Fruit fly (Drosophila melanogaster): ENCODE data around the gene Dcps.

Dcps gene

DNA sequence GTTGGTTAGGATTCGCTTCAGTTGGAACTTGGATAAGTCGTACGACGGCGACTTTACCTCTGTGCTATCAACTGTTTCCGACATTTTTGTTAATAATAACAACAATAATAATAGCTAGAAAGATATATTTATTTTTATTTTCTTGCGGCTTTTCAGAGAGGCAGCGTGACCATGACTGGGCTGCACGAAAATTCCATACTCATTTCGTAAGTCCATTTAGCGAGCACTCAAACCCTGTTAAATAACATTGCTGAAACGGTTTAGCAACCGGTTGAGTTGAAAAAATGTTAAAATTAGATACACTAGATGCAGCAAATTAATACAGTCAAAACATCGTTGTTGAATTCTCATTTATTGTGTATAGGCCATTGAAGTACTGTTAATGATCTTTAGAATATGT, at the start of gene Dcps:
Gene Dcps (minus strand): TSS at position 181 of the 400 bp plus-strand sequence.
- TF ChIP-seq CG17801 (GFP tag; optimal IDR thresholded peaks at IDR 0.05; ENCODE audit: partially characterized antibody): no peak

- no peak for TF ChIP-seq CG17801 (GFP tag; optimal IDR thresholded peaks at IDR 0.05; ENCODE audit: partially characterized antibody)
Measured at dm6 chr3R:5801703-5802436, 47.3 kb upstream of the Dcps start, which contains the start of gene CG11000. Gene CG11000 (plus strand): TSS chr3R:5802328.

DNA sequence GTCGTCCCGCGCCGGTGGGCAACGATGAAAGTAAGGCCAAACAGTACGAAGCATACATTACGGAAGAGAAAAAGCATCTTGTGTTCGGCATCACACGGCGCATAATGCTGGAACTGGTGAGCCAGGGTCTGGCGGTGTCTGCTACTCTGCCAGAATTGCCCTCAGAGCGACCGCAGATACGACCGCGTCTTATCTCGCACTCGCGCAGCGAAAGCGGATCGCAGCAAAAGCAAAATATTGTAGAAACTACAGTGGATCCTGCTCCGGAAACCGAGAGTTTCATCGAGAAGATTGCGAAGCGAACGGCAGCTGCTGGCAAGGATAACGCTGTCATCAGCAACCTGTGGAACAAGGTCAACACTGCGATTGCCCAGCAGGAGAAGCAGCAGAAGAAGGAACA, 43.1 kb upstream of the Dcps start:
- TF ChIP-seq CG17801 (GFP tag; optimal IDR thresholded peaks at IDR 0.05; ENCODE audit: partially characterized antibody): no peak

DNA sequence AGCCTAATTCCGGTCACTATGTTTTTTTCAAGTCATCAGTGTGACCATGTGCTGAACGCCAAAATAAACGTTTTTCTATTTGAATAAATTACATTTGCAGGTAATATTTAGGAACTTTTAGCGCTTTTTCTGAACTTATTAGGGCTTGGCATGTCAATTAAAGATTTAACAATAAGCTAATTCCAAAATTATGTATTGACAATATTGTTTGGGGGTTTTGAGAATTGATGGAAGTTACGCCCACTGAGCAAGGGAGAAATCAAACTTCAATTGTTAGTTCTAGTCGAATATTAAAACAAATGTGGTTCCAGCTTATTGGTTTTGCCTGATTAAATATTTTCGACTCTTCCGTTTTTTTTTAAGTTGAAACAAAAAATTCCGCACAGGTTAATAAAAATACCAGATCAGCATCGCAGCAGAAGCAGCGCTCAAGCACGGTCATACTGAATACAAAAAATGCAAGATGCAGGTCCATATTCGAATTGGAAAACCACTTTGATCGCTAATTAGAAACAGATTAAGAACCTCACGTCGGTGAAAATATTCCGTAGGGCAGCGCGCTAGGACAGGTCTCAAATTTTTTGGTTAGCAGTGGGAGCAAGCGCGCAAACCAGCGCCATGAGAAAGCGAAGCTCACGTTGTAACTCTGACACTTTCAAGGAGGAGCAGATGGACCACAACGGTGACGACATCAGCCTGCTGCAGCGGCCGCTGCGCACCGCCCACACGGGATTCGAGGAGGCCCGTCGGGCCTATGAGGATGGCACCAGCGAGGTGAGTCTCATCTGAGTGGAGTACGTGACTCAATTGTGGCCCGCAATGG, 39.9 kb upstream of the Dcps start, which contains the start of the genes PSMG1 and CG10979:
Gene PSMG1 (minus strand): TSS at position 51 of the 823 bp plus-strand sequence.
Gene CG10979 (plus strand): TSS at position 439 of the 823 bp plus-strand sequence.
- no peak for TF ChIP-seq CG17801 (GFP tag; optimal IDR thresholded peaks at IDR 0.05; ENCODE audit: partially characterized antibody)

DNA sequence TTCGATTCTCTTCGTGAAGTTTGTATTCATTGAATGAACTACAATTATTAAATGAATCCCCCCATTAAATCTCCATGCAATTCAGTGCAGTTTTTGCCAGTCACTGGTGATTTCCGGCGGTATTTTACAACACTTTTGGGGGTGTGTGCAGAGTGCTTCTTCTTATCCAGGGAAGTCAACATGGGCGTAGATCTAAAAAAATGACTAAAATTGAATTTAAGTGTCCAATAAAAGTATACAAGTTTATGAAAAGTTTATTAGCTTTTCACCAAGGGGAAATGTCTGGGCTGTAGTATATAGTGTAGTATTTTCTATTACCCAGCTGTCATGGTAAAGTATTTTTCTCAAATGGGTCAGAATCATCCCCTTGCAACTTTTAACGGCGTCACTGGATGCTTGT, 36.9 kb upstream of the Dcps start, which contains the start of gene Hpf1:
Gene Hpf1 (plus strand): TSS at position 383 of the 400 bp plus-strand sequence.
- TF ChIP-seq CG17801 (GFP tag; optimal IDR thresholded peaks at IDR 0.05; ENCODE audit: partially characterized antibody): peak; percentile 99

- TF ChIP-seq CG17801 (GFP tag; optimal IDR thresholded peaks at IDR 0.05; ENCODE audit: partially characterized antibody): peak; percentile 78
Measured at dm6 chr3R:5789025-5789953, 34.7 kb upstream of the Dcps start, which contains the start of the genes Hat1 and Rpn5. Gene Hat1 (minus strand): TSS chr3R:5789384. Gene Rpn5 (plus strand): TSS chr3R:5789493.

DNA sequence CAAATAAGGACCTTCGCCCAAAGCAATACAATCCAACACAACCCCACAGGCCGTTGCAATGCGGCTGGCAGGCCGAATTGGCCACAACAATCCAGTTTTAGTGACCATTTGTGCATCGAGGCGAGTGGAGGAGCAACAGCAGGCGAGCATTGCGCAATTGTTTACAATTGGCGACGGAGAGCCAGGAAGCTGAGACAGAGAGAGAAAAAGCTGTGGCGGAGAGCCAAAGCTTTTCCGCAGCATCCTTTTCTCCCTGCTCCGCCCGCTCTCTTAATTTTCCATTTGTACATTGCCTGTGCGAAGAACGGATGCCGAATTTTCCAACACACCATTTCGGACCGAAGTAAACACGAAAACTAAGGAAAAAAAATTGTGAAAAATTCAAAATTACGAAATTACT, 26.9 kb upstream of the Dcps start, which contains the start of gene kat-60L1:
Gene kat-60L1 (plus strand): TSS at position 301 of the 400 bp plus-strand sequence.
- TF ChIP-seq CG17801 (GFP tag; optimal IDR thresholded peaks at IDR 0.05; ENCODE audit: partially characterized antibody): no peak

DNA sequence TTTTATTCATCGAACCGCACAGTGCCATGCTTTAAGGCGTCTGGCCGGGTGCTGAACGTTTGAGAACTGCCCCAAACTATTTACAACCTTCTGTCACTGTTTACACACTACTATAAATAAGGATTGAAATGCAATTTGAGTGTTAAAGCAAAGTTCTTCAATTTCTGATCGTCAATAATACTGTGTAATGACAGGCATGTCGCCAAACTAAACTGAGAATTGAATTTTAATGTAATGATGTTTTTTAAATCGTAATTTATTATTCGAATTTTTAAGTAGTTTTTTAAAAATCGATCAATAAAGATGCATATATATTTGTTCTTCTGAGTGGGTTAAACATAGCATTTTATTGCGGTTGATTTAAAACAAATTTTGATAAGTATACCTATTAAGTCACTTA, 26.4 kb upstream of the Dcps start, which contains the start of gene CG2082:
Gene CG2082 (minus strand): TSS at position 101 of the 400 bp plus-strand sequence.
- no peak for TF ChIP-seq CG17801 (GFP tag; optimal IDR thresholded peaks at IDR 0.05; ENCODE audit: partially characterized antibody)

DNA sequence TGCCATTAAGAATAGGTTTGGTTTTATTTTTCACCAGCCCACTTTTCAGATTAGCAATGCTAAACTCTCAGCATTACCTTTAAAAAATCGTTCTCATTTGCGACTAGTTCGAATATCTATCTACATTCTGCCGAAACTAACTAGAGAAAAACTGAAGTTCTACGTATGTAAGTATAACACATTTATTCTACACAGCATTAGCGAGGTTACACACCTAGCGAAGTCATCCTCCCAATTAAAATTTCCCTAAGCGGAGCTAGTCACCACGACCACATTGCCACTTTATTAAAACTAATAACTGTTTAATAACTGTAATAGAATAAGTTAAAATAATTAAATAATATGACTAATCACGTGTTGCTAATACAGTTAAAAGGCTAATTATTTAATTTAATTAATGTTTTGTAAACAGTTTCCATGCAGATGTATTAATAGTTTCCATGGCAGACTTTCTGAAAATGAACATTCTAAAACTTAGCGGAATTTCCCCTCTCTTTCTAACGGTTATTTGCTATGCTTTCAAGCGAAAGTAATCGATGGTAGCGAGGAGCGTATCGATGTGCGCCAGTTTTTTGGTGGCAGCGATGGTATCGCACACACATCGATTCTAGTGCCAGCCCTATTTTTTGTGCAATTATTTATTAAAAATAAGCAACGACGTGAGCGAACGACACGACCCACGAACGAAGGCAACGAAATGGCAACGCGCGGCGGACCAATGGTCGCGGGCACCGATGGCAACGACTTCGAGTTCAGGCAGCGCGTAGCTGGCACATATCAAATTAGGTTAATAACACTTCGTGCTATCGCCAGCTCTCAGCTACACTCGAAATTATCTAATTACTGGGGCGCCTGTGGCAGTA, 24.4 kb upstream of the Dcps start, which contains the start of gene jagn:
Gene jagn (plus strand): TSS at position 585 of the 863 bp plus-strand sequence.
- peak; percentile 50 for TF ChIP-seq CG17801 (GFP tag; optimal IDR thresholded peaks at IDR 0.05; ENCODE audit: partially characterized antibody)

DNA sequence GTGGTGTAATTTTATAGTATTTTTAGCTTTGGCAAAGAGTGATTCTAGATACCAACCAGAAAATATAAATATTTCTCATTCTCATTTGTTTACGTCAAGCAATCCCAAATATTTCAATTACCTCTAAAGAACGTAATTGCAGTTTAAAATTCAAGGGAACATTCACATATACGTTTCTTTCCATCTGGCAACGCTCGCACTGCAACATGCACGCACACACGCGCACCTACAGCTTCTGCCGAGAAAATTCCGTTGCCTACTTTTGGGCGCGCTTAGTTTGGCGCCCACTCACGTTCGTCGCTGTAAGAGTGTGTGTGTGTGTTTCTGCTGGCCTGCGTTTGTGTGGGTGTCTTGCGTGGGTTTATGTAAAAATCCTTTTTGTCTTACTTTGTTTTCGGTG, 17.9 kb upstream of the Dcps start:
- TF ChIP-seq CG17801 (GFP tag; optimal IDR thresholded peaks at IDR 0.05; ENCODE audit: partially characterized antibody): no peak

dm6 chr3R:5771614-5772202, 17.1 kb upstream of the Dcps start:
- no peak for TF ChIP-seq CG17801 (GFP tag; optimal IDR thresholded peaks at IDR 0.05; ENCODE audit: partially characterized antibody)

dm6 chr3R:5760980-5761379, 6.4 kb upstream of the Dcps start:
- no peak for TF ChIP-seq CG17801 (GFP tag; optimal IDR thresholded peaks at IDR 0.05; ENCODE audit: partially characterized antibody)

dm6 chr3R:5758624-5759209, 4.1 kb upstream of the Dcps start, which contains the start of gene Sec8:
Gene Sec8 (minus strand): TSS chr3R:5758997.
- TF ChIP-seq CG17801 (GFP tag; optimal IDR thresholded peaks at IDR 0.05; ENCODE audit: partially characterized antibody): peak; percentile 31

Data from ovary, adult (tissue).